Worm (Caenorhabditis elegans): ENCODE results near the gene enu-3.1.

- no peak for TF ChIP-seq pag-3 (tag; optimal IDR thresholded peaks at IDR 0.05; ENCODE audit: borderline replicate concordance)
- no peak for TF ChIP-seq eyg-1 (tag; optimal IDR thresholded peaks at IDR 0.05)
- no peak for TF ChIP-seq nhr-11 (tag; optimal IDR thresholded peaks at IDR 0.05)
- TF ChIP-seq ceh-22 (tag; optimal IDR thresholded peaks at IDR 0.05), result no peak
- no peak for TF ChIP-seq F13H6.1 (tag; optimal IDR thresholded peaks at IDR 0.05)
- no peak for TF ChIP-seq pha-2 (tag; optimal IDR thresholded peaks at IDR 0.05)
- TF ChIP-seq unc-86 (tag; optimal IDR thresholded peaks at IDR 0.05), result no peak
- no peak for TF ChIP-seq dve-1 (tag; optimal IDR thresholded peaks at IDR 0.05)
- no peak for TF ChIP-seq ahr-1 (tag; optimal IDR thresholded peaks at IDR 0.05)
- no peak for TF ChIP-seq pha-4 (tag; optimal IDR thresholded peaks at IDR 0.05)
- TF ChIP-seq lin-11 (tag; optimal IDR thresholded peaks at IDR 0.05), result no peak
- TF ChIP-seq che-1 (tag; optimal IDR thresholded peaks at IDR 0.05), result no peak
- no peak for TF ChIP-seq odd-2 (tag; optimal IDR thresholded peaks at IDR 0.05)
- no peak for TF ChIP-seq hlh-30 (tag; optimal IDR thresholded peaks at IDR 0.05; ENCODE audit: insufficient read depth)
These were observed 50.4 kb downstream of the enu-3.1 start for ce11 chrIII:10486455-10486854.
